Worm (Caenorhabditis elegans) whole organism, L4 larva: ENCODE measurements around the gene pgph-2.

Experiments
- F44E2.7 ChIP-seq: fragments of 200-800 bp; sonication (Bioruptor generic); IDR thresholded peaks from 2 replicates; pipeline ENCODE4 v2.1.2; 2022; ENCODE audit warnings: missing genetic modification characterization, missing compliant biosample characterization
- F49E8.2 ChIP-seq: sonication (generic microtip); optimal IDR thresholded peaks from 2 replicates; lab custom pipeline; 2016; ENCODE audit warnings: missing compliant biosample characterization, mild to moderate bottlenecking, missing genetic modification characterization, borderline replicate concordance
- R02D3.7 ChIP-seq: fragments of 150-350 bp; sonication (generic microtip); optimal IDR thresholded peaks from 3 replicates; lab custom pipeline; 2014; ENCODE audit warnings: missing biosample characterization, missing genetic modification characterization
- T26A8.4 ChIP-seq: fragments of 200-800 bp; sonication (Bioruptor generic); IDR thresholded peaks from 2 replicates; pipeline ENCODE4 v1.3.6; 2022; ENCODE audit warnings: missing genetic modification characterization, missing compliant biosample characterization
- Y48G9A.11 ChIP-seq: fragments of 200-800 bp; sonication (Bioruptor generic); IDR thresholded peaks from 2 replicates; pipeline ENCODE4 v1.3.6; 2022; ENCODE audit warnings: missing genetic modification reagents, missing genetic modification characterization, missing compliant biosample characterization
- Y5F2A.4 ChIP-seq: fragments of 200-800 bp; sonication (Bioruptor generic); optimal IDR thresholded peaks from 2 replicates; lab custom pipeline; 2018; ENCODE audit warnings: mild to moderate bottlenecking, missing genetic modification characterization, missing compliant biosample characterization
- Y75B8A.6 ChIP-seq: fragments of 200-800 bp; sonication (Bioruptor generic); IDR thresholded peaks from 2 replicates; pipeline ENCODE4 v1.3.6; 2022; ENCODE audit warnings: missing genetic modification reagents, missing genetic modification characterization, missing compliant biosample characterization
- aha-1 ChIP-seq: fragments of 150-350 bp; peaks from one replicate; lab custom pipeline; 2014; ENCODE audit warnings: missing biosample characterization, missing genetic modification characterization
- ceh-44 ChIP-seq: fragments of 200-800 bp; sonication (Bioruptor generic); IDR thresholded peaks from 2 replicates; pipeline ENCODE4 v1.3.6; 2022; ENCODE audit warnings: missing genetic modification reagents, missing genetic modification characterization, missing compliant biosample characterization
- ceh-62 ChIP-seq: sonication (generic microtip); optimal IDR thresholded peaks from 2 replicates; lab custom pipeline; 2017; ENCODE audit warnings: missing biosample characterization, missing genetic modification characterization
- ces-1 ChIP-seq: fragments of 150-350 bp; sonication (generic microtip); optimal IDR thresholded peaks from 4 replicates; lab custom pipeline; 2014; ENCODE audit warnings: missing biosample characterization, missing genetic modification reagents, missing genetic modification characterization
- cey-2 ChIP-seq: sonication (generic microtip); optimal IDR thresholded peaks from 3 replicates; lab custom pipeline; 2017; ENCODE audit warnings: missing genetic modification characterization, mild to moderate bottlenecking, missing compliant biosample characterization, antibody characterized with exemption, borderline replicate concordance; ENCODE audit not compliant: insufficient read depth
- ctbp-1 ChIP-seq: fragments of 200-800 bp; sonication (Bioruptor generic); IDR thresholded peaks from 2 replicates; pipeline ENCODE4 v1.3.6; 2022; ENCODE audit warnings: missing genetic modification reagents, missing genetic modification characterization, missing compliant biosample characterization
- daf-12 ChIP-seq: fragments of 150-350 bp; optimal IDR thresholded peaks from 2 replicates; lab custom pipeline; 2014; ENCODE audit warnings: missing biosample characterization, missing genetic modification reagents, missing genetic modification characterization
- daf-16 ChIP-seq, 3 experiments: sonication (generic microtip); optimal IDR thresholded peaks; 2 replicates each; lab custom pipeline; 2016 to 2017; ENCODE audit warnings: missing genetic modification characterization in 3 of 3, missing genetic modification reagents in 3 of 3, mild to moderate bottlenecking in 2 of 3, missing compliant biosample characterization in 2 of 3, missing biosample characterization in 1 of 3, moderate library complexity in 1 of 3
- dmd-6 ChIP-seq: fragments of 200-800 bp; sonication (Bioruptor generic); IDR thresholded peaks from 2 replicates; pipeline ENCODE4 v1.3.6; 2022; ENCODE audit warnings: missing genetic modification reagents, missing genetic modification characterization, missing compliant biosample characterization
- hif-1 ChIP-seq, 2 experiments: sonication (generic microtip); optimal IDR thresholded peaks; 2 replicates each; lab custom pipeline; 2016 to 2017; ENCODE audit warnings: missing compliant biosample characterization in 2 of 2, missing genetic modification characterization in 2 of 2, missing genetic modification reagents in 2 of 2, missing genotype in 2 of 2, mild to moderate bottlenecking in 1 of 2
- lim-7 ChIP-seq: fragments of 200-800 bp; sonication (Bioruptor generic); IDR thresholded peaks from 2 replicates; pipeline ENCODE4 v1.3.6; 2022; ENCODE audit warnings: missing genetic modification characterization, missing compliant biosample characterization
- lin-1 ChIP-seq: fragments of 200-800 bp; sonication (Bioruptor generic); IDR thresholded peaks from 2 replicates; pipeline ENCODE4 v1.3.6; 2022; ENCODE audit warnings: missing genetic modification reagents, missing genetic modification characterization, missing compliant biosample characterization
- lin-13 ChIP-seq: fragments of 150-350 bp; optimal IDR thresholded peaks from 2 replicates; lab custom pipeline; 2014; ENCODE audit warnings: missing biosample characterization, missing genetic modification reagents, missing genetic modification characterization
- madf-9 ChIP-seq: fragments of 200-800 bp; sonication (Bioruptor generic); conservative IDR thresholded peaks from 2 replicates; pipeline ENCODE4 v1.3.6; 2022; ENCODE audit warnings: missing genetic modification reagents, missing genetic modification characterization, missing compliant biosample characterization
- mdl-1 ChIP-seq, 2 experiments: fragments of 150-350 bp in 1 of 2; sonication (generic microtip) in 1 of 2; optimal IDR thresholded peaks; 2 replicates each; lab custom pipeline; 2014 to 2017; ENCODE audit warnings: missing biosample characterization in 2 of 2, missing genetic modification characterization in 2 of 2
- nhr-10 ChIP-seq: fragments of 150-350 bp; optimal IDR thresholded peaks from 2 replicates; lab custom pipeline; 2014; ENCODE audit warnings: missing biosample characterization, missing genetic modification characterization
- nhr-102 ChIP-seq: sonication (generic microtip); optimal IDR thresholded peaks from 2 replicates; lab custom pipeline; 2016; ENCODE audit warnings: mild to moderate bottlenecking, missing genetic modification characterization, moderate library complexity, missing compliant biosample characterization
- nhr-42 ChIP-seq: fragments of 200-800 bp; sonication (Bioruptor generic); IDR thresholded peaks from 2 replicates; pipeline ENCODE4 v1.3.6; 2022; ENCODE audit warnings: missing genetic modification characterization, missing compliant biosample characterization
- nhr-76 ChIP-seq: fragments of 150-350 bp; optimal IDR thresholded peaks from 2 replicates; lab custom pipeline; 2014; ENCODE audit warnings: missing biosample characterization, missing genetic modification characterization
- nhr-77 ChIP-seq: fragments of 150-350 bp; optimal IDR thresholded peaks from 2 replicates; lab custom pipeline; 2014; ENCODE audit warnings: missing biosample characterization, missing genetic modification characterization
- pha-4 ChIP-seq, 2 experiments: fragments of 150-350 bp in 1 of 2; fragments of 200-800 bp in 1 of 2; sonication (Bioruptor generic) in 1 of 2; IDR thresholded peaks in 1 of 2; optimal IDR thresholded peaks in 1 of 2; 2 replicates each; pipeline versions ENCODE4 v1.3.6 to Lab custom; 2014 to 2022; ENCODE audit warnings: missing genetic modification characterization in 2 of 2, missing genetic modification reagents in 2 of 2, missing biosample characterization in 1 of 2, missing compliant biosample characterization in 1 of 2
- php-3 ChIP-seq: fragments of 200-800 bp; sonication (Bioruptor generic); IDR thresholded peaks from 2 replicates; pipeline ENCODE4 v1.3.6; 2022; ENCODE audit warnings: missing genetic modification reagents, missing genetic modification characterization, missing compliant biosample characterization
- saeg-2 ChIP-seq: fragments of 200-800 bp; sonication (Bioruptor generic); IDR thresholded peaks from 2 replicates; pipeline ENCODE4 v1.3.6; 2022; ENCODE audit warnings: missing genetic modification reagents, missing genetic modification characterization, missing compliant biosample characterization
- skn-1 ChIP-seq: fragments of 150-350 bp; optimal IDR thresholded peaks from 2 replicates; lab custom pipeline; 2014; ENCODE audit warnings: missing biosample characterization, missing genetic modification characterization
- snpc-1.2 ChIP-seq: fragments of 200-800 bp; sonication (Bioruptor generic); IDR thresholded peaks from 2 replicates; pipeline ENCODE4 v1.3.6; 2022; ENCODE audit warnings: missing genetic modification reagents, missing genetic modification characterization, missing compliant biosample characterization
- snpc-4 ChIP-seq: fragments of 150-350 bp; optimal IDR thresholded peaks from 2 replicates; lab custom pipeline; 2014; ENCODE audit warnings: missing biosample characterization, missing genetic modification characterization
- unc-130 ChIP-seq: sonication (generic microtip); optimal IDR thresholded peaks from 2 replicates; lab custom pipeline; 2016; ENCODE audit warnings: missing genetic modification reagents, missing genetic modification characterization, missing compliant biosample characterization
- unc-62 ChIP-seq, 3 experiments: fragments of 150-350 bp in 1 of 3; sonication (generic microtip); optimal IDR thresholded peaks in 2 of 3; peaks in 1 of 3; 1 replicate in 1 of 3; 2 replicates in 2 of 3; lab custom pipeline; 2014 to 2017; ENCODE audit warnings: missing biosample characterization in 3 of 3, missing genetic modification characterization in 3 of 3, missing genetic modification reagents in 3 of 3, missing genotype in 1 of 3
- vab-7 ChIP-seq: fragments of 200-800 bp; sonication (Bioruptor generic); IDR thresholded peaks from 2 replicates; pipeline ENCODE4 v1.3.6; 2022; ENCODE audit warnings: missing genetic modification reagents, missing genetic modification characterization, missing compliant biosample characterization
- zip-11 ChIP-seq: fragments of 200-800 bp; sonication (Bioruptor generic); IDR thresholded peaks from 2 replicates; pipeline ENCODE4 v1.3.6; 2022; ENCODE audit warnings: missing genetic modification characterization, missing compliant biosample characterization

Gene pgph-2

DNA sequence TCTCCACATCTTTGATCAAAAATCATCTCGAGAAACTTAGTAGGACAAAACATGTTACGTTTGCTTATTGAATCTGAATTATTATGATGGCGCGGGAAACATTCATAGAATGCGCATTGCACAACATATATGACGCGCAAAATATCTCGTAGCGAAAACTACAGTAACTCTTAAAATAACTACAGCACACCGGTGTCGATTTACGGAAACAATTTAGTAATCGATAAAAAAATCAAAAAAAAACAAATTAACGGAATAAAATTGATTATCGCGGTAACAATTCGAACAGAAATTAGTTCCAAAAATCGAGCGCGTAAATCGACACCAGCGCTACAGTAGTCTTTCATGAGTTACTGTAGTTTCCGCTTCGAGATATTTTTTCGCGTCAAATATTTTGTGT is 42.8 kb upstream of the pgph-2 start:
- TF ChIP-seq F44E2.7 (GFP tag; lab: Robert Waterston, UW) (no peak), dmd-6 (GFP tag; lab: Robert Waterston, UW) (no peak), Y48G9A.11 (GFP tag; lab: Robert Waterston, UW) (no peak), F49E8.2 (tag; lab: Kevin White, UChicago) (no peak), nhr-77 (no peak), skn-1 (tag; lab: Kevin White, UChicago) (no peak), unc-130 (GFP tag; lab: Kevin White, UChicago) (no peak), lim-7 (no peak), Y75B8A.6 (GFP tag; lab: Robert Waterston, UW) (no peak), php-3 (GFP tag; lab: Robert Waterston, UW) (no peak), vab-7 (GFP tag; lab: Robert Waterston, UW) (no peak), nhr-76 (tag; lab: Kevin White, UChicago) (no peak), Y5F2A.4 (no peak)
- TF ChIP-seq, all 104 proteins: peak for 0

DNA sequence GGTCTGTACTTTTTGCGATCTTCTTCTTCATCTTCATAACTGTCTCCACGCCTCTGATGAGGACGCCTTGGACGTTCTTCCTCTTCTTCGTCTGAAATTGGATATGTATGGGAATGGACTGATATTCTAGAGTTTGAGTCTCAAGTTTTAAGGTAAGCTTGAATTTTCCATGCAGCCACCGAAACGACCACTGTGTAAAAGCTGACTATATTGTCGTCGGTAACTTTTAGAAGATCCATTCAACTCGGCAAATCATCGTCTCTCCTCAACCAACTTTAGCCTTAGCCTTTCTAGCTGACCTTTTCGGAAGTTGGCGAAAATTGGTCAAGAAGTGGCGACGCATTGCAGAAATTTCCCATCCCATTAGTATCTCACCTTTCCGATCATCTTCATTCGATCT is 40.5 kb upstream of the pgph-2 start:
- peak in 1 of 2 experiments; percentile 90 for TF ChIP-seq unc-62 (GFP tag; optimal IDR thresholded peaks at IDR 0.05 in 1 of 2; lab: Kevin White, UChicago)
- no peak for TF ChIP-seq unc-62 (tag; optimal IDR thresholded peaks at IDR 0.05; lab: Kevin White, UChicago)
- TF ChIP-seq saeg-2 (GFP tag; lab: Robert Waterston, UW), result no peak
- TF ChIP-seq, all 104 proteins: peak for 1

DNA sequence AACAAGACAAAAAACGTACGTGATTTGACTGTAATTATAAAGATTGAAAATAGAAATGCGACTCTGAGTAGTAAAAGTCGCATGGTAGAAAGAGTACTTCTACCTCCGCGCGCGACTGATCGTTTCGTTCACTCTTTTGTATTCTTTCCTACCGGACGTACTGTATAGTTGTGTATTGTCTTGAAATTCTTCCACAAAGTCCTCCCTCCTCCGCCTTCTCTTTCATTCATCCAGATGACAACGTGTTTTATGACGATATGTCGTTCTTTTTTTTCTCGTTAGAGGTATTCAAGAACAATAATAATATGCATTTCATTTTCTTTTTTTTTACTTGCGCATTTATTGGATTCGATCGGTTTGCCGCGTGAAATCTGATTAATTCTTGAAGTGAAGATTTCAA is 38.5 kb upstream of the pgph-2 start, which contains the start of gene K09H11.4:
TSS of gene K09H11.4 (minus strand) at position 101 of the 400 bp plus-strand sequence.
- TF ChIP-seq snpc-1.2 (no peak), ces-1 (no peak), dmd-6 (GFP tag; lab: Robert Waterston, UW) (no peak), ceh-62 (tag; lab: Kevin White, UChicago) (no peak), R02D3.7 (no peak), lin-13 (GFP tag; lab: Kevin White, UChicago) (no peak), snpc-4 (tag; lab: Kevin White, UChicago) (no peak), ctbp-1 (no peak)

DNA sequence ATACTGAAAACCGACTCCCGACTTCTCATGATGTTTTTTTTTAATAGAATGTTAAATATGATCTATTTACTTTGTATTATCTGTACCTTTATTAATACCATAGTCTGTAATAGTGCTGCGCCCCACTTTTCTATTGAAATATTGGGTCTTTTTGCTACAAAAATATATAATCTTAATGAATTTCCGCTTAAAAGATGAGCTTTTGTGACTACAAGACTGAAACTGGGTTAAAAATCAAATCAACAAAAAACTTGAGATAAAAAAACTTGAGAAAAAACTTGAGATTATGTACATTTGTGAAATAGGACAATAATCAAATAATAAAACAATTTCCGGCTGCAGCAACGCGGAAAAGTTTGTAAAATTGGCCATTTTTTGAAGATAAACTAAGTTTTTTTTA is 34.1 kb upstream of the pgph-2 start, which contains the start of gene K09H11.15:
TSS of gene K09H11.15 (minus strand) at position 101 of the 400 bp plus-strand sequence.
- TF ChIP-seq hif-1 (tag; optimal IDR thresholded peaks at IDR 0.05; lab: Kevin White, UChicago), result no peak

DNA sequence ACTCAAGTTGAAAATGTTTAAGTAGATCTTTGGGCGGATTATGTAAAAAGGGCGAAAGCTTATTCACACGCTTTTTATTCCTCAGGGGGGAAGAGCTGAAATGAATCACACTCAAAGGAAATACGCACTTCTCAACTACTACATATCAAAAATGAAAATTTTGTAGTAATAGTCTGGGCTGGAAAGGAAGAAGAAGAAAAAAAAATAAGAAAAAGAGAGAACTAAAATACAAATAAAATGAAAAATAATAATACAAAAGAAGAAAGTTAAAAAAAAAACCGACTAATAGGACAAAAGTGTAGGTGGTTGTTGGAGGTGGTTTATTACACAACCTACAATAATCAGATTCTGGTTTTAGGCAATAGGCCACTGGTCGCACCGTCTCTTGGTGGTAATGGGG is 28.9 kb upstream of the pgph-2 start, which contains the start of gene K09H11.6:
TSS of gene K09H11.6 (minus strand) at position 101 of the 400 bp plus-strand sequence.
- TF ChIP-seq nhr-102 (tag; lab: Kevin White, UChicago) (no peak), hif-1 (tag; optimal IDR thresholded peaks at IDR 0.05; lab: Kevin White, UChicago) (no peak), daf-12 (tag; lab: Kevin White, UChicago) (no peak), daf-16 (GFP tag; optimal IDR thresholded peaks at IDR 0.05; lab: Kevin White, UChicago) (no peak), daf-16 (tag; optimal IDR thresholded peaks at IDR 0.05; lab: Kevin White, UChicago) (no peak), T26A8.4 (no peak), zip-11 (no peak), madf-9 (GFP tag; lab: Robert Waterston, UW) (no peak), nhr-10 (no peak), nhr-42 (GFP tag; lab: Robert Waterston, UW) (no peak), ceh-44 (GFP tag; lab: Robert Waterston, UW) (no peak), dmd-6 (GFP tag; lab: Robert Waterston, UW) (no peak), pha-4 (GFP tag; IDR thresholded peaks at IDR 0.05; lab: Robert Waterston, UW) (no peak), pha-4 (tag; optimal IDR thresholded peaks at IDR 0.05; lab: Kevin White, UChicago) (no peak), mdl-1 (tag; optimal IDR thresholded peaks at IDR 0.05; lab: Kevin White, UChicago) (no peak), aha-1 (tag; lab: Kevin White, UChicago) (no peak), cey-2 (tag; lab: Kevin White, UChicago) (no peak), lin-1 (GFP tag; lab: Robert Waterston, UW) (no peak)
